Fruit fly (Drosophila melanogaster) whole organism, prepupa: Measurements from ENCODE around the gene CG4174.

Source experiments
- CG10631 ChIP-seq: fragments of 200-800 bp; sonication (Bioruptor generic); optimal IDR thresholded peaks from 2 replicates; lab custom pipeline; 2016; ENCODE audit warnings: missing biosample characterization, missing genetic modification characterization
- CG11294 ChIP-seq: fragments of 200-800 bp; sonication (Bioruptor generic); IDR thresholded peaks from 2 replicates; pipeline ENCODE4 v1.3.6; 2022; ENCODE audit warnings: missing biosample characterization, missing genetic modification characterization
- CG11762 ChIP-seq: fragments of 200-800 bp; sonication (Bioruptor generic); optimal IDR thresholded peaks from 3 replicates; lab custom pipeline; 2016; ENCODE audit warnings: missing biosample characterization, missing genetic modification characterization; ENCODE audit not compliant: insufficient read depth
- CG11902 ChIP-seq: fragments of 200-800 bp; sonication (Bioruptor generic); optimal IDR thresholded peaks from 3 replicates; lab custom pipeline; 2016; ENCODE audit warnings: missing biosample characterization, missing genetic modification characterization
- CG1621 ChIP-seq: fragments of 200-800 bp; sonication (Bioruptor generic); optimal IDR thresholded peaks from 3 replicates; lab custom pipeline; 2018; ENCODE audit warnings: missing biosample characterization, mild to moderate bottlenecking, missing genetic modification characterization
- CG3032 ChIP-seq: fragments of 200-800 bp; optimal IDR thresholded peaks from 2 replicates; lab custom pipeline; 2019; ENCODE audit warnings: missing biosample characterization, mild to moderate bottlenecking, missing genetic modification characterization, moderate library complexity
- CG31627 ChIP-seq: fragments of 200-800 bp; sonication (Bioruptor generic); optimal IDR thresholded peaks from 3 replicates; lab custom pipeline; 2016; ENCODE audit warnings: missing biosample characterization, missing genetic modification characterization
- CG34406 ChIP-seq: fragments of 200-800 bp; sonication (Bioruptor generic); optimal IDR thresholded peaks from 3 replicates; lab custom pipeline; 2016; ENCODE audit warnings: missing biosample characterization, missing genetic modification characterization
- CG6854 ChIP-seq: fragments of 200-800 bp; sonication (Bioruptor generic); optimal IDR thresholded peaks from 2 replicates; lab custom pipeline; 2017; ENCODE audit warnings: missing biosample characterization, mild to moderate bottlenecking, missing genetic modification characterization
- CG8119 ChIP-seq: fragments of 200-800 bp; sonication (Bioruptor generic); IDR thresholded peaks from 3 replicates; pipeline ENCODE4 v1.3.6; 2022; ENCODE audit warnings: missing biosample characterization, missing genetic modification characterization
- CG8319 ChIP-seq: fragments of 200-800 bp; sonication (Bioruptor generic); optimal IDR thresholded peaks from 3 replicates; lab custom pipeline; 2016; ENCODE audit warnings: missing biosample characterization, missing genetic modification characterization
- CG9139 ChIP-seq: fragments of 200-800 bp; sonication (Bioruptor generic); optimal IDR thresholded peaks from 3 replicates; lab custom pipeline; 2017; ENCODE audit warnings: missing biosample characterization, mild to moderate bottlenecking, missing genetic modification characterization
- Eip75B ChIP-seq: fragments of 200-800 bp; sonication (Bioruptor generic); optimal IDR thresholded peaks from 3 replicates; lab custom pipeline; 2016; ENCODE audit warnings: missing biosample characterization, missing genetic modification characterization
- Eip78C ChIP-seq: fragments of 200-800 bp; sonication (Bioruptor generic); peaks from one replicate; lab custom pipeline; 2016; ENCODE audit warnings: missing biosample characterization, missing genetic modification characterization
- Eip93F ChIP-seq: fragments of 200-800 bp; sonication (Bioruptor generic); optimal IDR thresholded peaks from 2 replicates; lab custom pipeline; 2016; ENCODE audit warnings: missing biosample characterization, mild to moderate bottlenecking, missing genetic modification characterization
- Ets21C ChIP-seq: fragments of 200-800 bp; sonication (Bioruptor generic); optimal IDR thresholded peaks from 3 replicates; lab custom pipeline; 2016; ENCODE audit warnings: missing biosample characterization, missing genetic modification characterization
- Hr38 ChIP-seq: sonication (Bioruptor generic); optimal IDR thresholded peaks from 2 replicates; lab custom pipeline; 2016; ENCODE audit warnings: missing biosample characterization, missing genetic modification characterization
- Hr39 ChIP-seq: fragments of 200-800 bp; sonication (Bioruptor generic); optimal IDR thresholded peaks from 2 replicates; lab custom pipeline; 2016; ENCODE audit warnings: missing biosample characterization, missing genetic modification characterization
- Met ChIP-seq: fragments of 200-800 bp; sonication (Bioruptor generic); optimal IDR thresholded peaks from 3 replicates; lab custom pipeline; 2016; ENCODE audit warnings: missing biosample characterization, missing genetic modification characterization
- Sox102F ChIP-seq: fragments of 200-800 bp; sonication (Bioruptor generic); optimal IDR thresholded peaks from 2 replicates; lab custom pipeline; 2016; ENCODE audit warnings: missing biosample characterization, mild to moderate bottlenecking, missing genetic modification characterization
- Sox14 ChIP-seq: fragments of 200-800 bp; sonication (Bioruptor generic); optimal IDR thresholded peaks from 3 replicates; lab custom pipeline; 2016; ENCODE audit warnings: missing biosample characterization, missing genetic modification characterization
- acj6 ChIP-seq: fragments of 200-800 bp; sonication (Bioruptor generic); optimal IDR thresholded peaks from 3 replicates; lab custom pipeline; 2016; ENCODE audit warnings: missing biosample characterization, missing genetic modification characterization
- dac ChIP-seq: fragments of 200-800 bp; sonication (Bioruptor generic); optimal IDR thresholded peaks from 2 replicates; lab custom pipeline; 2017; ENCODE audit warnings: missing biosample characterization, mild to moderate bottlenecking, missing genetic modification characterization
- fd85E ChIP-seq: fragments of 200-800 bp; sonication (Bioruptor generic); optimal IDR thresholded peaks from 3 replicates; lab custom pipeline; 2016; ENCODE audit warnings: missing biosample characterization, missing genetic modification characterization
- lz ChIP-seq: fragments of 200-800 bp; sonication (Bioruptor generic); optimal IDR thresholded peaks from 3 replicates; lab custom pipeline; 2016; ENCODE audit warnings: missing biosample characterization, missing genetic modification characterization
- pdm3 ChIP-seq: fragments of 200-800 bp; sonication (Bioruptor generic); optimal IDR thresholded peaks from 3 replicates; lab custom pipeline; 2016; ENCODE audit warnings: missing biosample characterization, missing genetic modification characterization
- spab ChIP-seq: fragments of 200-800 bp; sonication (Bioruptor generic); optimal IDR thresholded peaks from 2 replicates; lab custom pipeline; 2017; ENCODE audit warnings: missing biosample characterization, mild to moderate bottlenecking, missing genetic modification characterization, missing genetic modification reagents
- svp ChIP-seq: fragments of 200-800 bp; sonication (Bioruptor generic); peaks from one replicate; lab custom pipeline; 2016; ENCODE audit warnings: missing biosample characterization, missing genetic modification characterization
- vri ChIP-seq: fragments of 200-800 bp; sonication (Bioruptor generic); optimal IDR thresholded peaks from 3 replicates; lab custom pipeline; 2016; ENCODE audit warnings: missing biosample characterization, mild to moderate bottlenecking, missing genetic modification characterization

CG4174 gene

dm6 chr3L:18607162-18607561 is 10.6 kb downstream of the CG4174 start, which contains the start of gene CG18231:
Gene CG18231 (plus strand): TSS chr3L:18607462.
- no peak for TF ChIP-seq CG10631 (GFP tag; lab: Kevin White, UChicago)
- TF ChIP-seq dac (GFP tag; lab: Kevin White, UChicago), result no peak
- no peak for TF ChIP-seq CG31627 (GFP tag; lab: Kevin White, UChicago)
- TF ChIP-seq CG9139, result no peak
- no peak for TF ChIP-seq Sox14 (GFP tag; lab: Kevin White, UChicago)
- TF ChIP-seq CG8319, result no peak
- no peak for TF ChIP-seq Eip78C (GFP tag; lab: Kevin White, UChicago)

dm6 chr3L:18605172-18605571 is 12.6 kb downstream of the CG4174 start, which contains the start of gene CG18233:
Gene CG18233 (plus strand): TSS chr3L:18605472.
- no peak for TF ChIP-seq CG34406 (GFP tag; lab: Kevin White, UChicago)
- TF ChIP-seq Eip93F, result no peak
- TF ChIP-seq CG11762 (GFP tag; lab: Kevin White, UChicago), result no peak
- TF ChIP-seq spab (GFP tag; lab: Kevin White, UChicago), result no peak
- TF ChIP-seq acj6, result no peak
- no peak for TF ChIP-seq Hr38 (GFP tag; lab: Kevin White, UChicago)
- TF ChIP-seq Eip75B (GFP tag; lab: Kevin White, UChicago), result no peak
- no peak for TF ChIP-seq Ets21C (GFP tag; lab: Kevin White, UChicago)
- TF ChIP-seq Hr39, result no peak
- TF ChIP-seq CG1621, result no peak
- TF ChIP-seq Sox102F (GFP tag; lab: Kevin White, UChicago), result no peak
- no peak for TF ChIP-seq vri
- no peak for TF ChIP-seq svp
- TF ChIP-seq CG11294 (GFP tag; lab: Robert Waterston, UW), result no peak
- TF ChIP-seq, all 60 proteins: peak for 0

dm6 chr3L:18603125-18603524 is 14.6 kb downstream of the CG4174 start, which contains the start of gene CG18234:
Gene CG18234 (plus strand): TSS chr3L:18603425.
- TF ChIP-seq CG34406 (GFP tag; lab: Kevin White, UChicago) (no peak), pdm3 (GFP tag; lab: Kevin White, UChicago) (no peak), CG10631 (GFP tag; lab: Kevin White, UChicago) (no peak)

dm6 chr3L:18593671-18594070 is 24.1 kb downstream of the CG4174 start, which contains the start of gene term:
Gene term (minus strand): TSS chr3L:18593771.
- no peak for TF ChIP-seq spab (GFP tag; lab: Kevin White, UChicago)
- no peak for TF ChIP-seq fd85E (GFP tag; lab: Kevin White, UChicago)
- no peak for TF ChIP-seq Hr38 (GFP tag; lab: Kevin White, UChicago)
- no peak for TF ChIP-seq dac (GFP tag; lab: Kevin White, UChicago)

dm6 chr3L:18588387-18588786 is 29.4 kb downstream of the CG4174 start, which contains the start of gene CG7271:
Gene CG7271 (plus strand): TSS chr3L:18588759.
- no peak for TF ChIP-seq lz (GFP tag; lab: Kevin White, UChicago)
- no peak for TF ChIP-seq CG6854 (GFP tag; lab: Kevin White, UChicago)
- TF ChIP-seq CG9139, result no peak
- no peak for TF ChIP-seq CG3032 (tag; lab: Kevin White, UChicago)
- TF ChIP-seq CG10631 (GFP tag; lab: Kevin White, UChicago), result no peak
- TF ChIP-seq Met (GFP tag; lab: Kevin White, UChicago), result no peak
- TF ChIP-seq Sox14 (GFP tag; lab: Kevin White, UChicago), result no peak
- TF ChIP-seq CG11902 (GFP tag; lab: Kevin White, UChicago), result no peak

dm6 chr3L:18559958-18560357 is 57.8 kb downstream of the CG4174 start, which contains the start of gene AstC-R1:
Gene AstC-R1 (plus strand): TSS chr3L:18560258.
- TF ChIP-seq CG11902 (GFP tag; lab: Kevin White, UChicago) (no peak), CG8119 (GFP tag; lab: Robert Waterston, UW) (peak; percentile 34; the same call in 1 of the 3 replicates)
